Worm (Caenorhabditis elegans) whole organism, L1 larva: ENCODE results near the gene nphp-1.

Source experiments
- alr-1 ChIP-seq: fragments of 200-800 bp; sonication (Bioruptor generic); optimal IDR thresholded peaks from 2 replicates; lab custom pipeline; 2018; ENCODE audit warnings: borderline replicate concordance, mild to moderate bottlenecking, missing genetic modification characterization, missing compliant biosample characterization
- ama-1 ChIP-seq: fragments of 150-350 bp; optimal IDR thresholded peaks from 2 replicates; lab custom pipeline; 2014
- elt-2 ChIP-seq: sonication (generic microtip); optimal IDR thresholded peaks from 2 replicates; lab custom pipeline; 2016; ENCODE audit warnings: missing genetic modification characterization, mild to moderate bottlenecking, inconsistent platforms, missing compliant biosample characterization, missing genetic modification reagents
- jun-1 ChIP-seq: fragments of 150-350 bp; optimal IDR thresholded peaks from 2 replicates; lab custom pipeline; 2014; ENCODE audit warnings: missing biosample characterization, missing genetic modification reagents, missing genetic modification characterization
- lin-15B ChIP-seq: fragments of 150-350 bp; sonication (generic microtip); optimal IDR thresholded peaks from 3 replicates; lab custom pipeline; 2014; ENCODE audit warnings: missing biosample characterization, missing genetic modification characterization
- rnt-1 ChIP-seq: sonication (generic microtip); optimal IDR thresholded peaks from 2 replicates; lab custom pipeline; 2016; ENCODE audit warnings: mild to moderate bottlenecking, missing genetic modification characterization, moderate library complexity, missing compliant biosample characterization
- skn-1 ChIP-seq: fragments of 150-350 bp; optimal IDR thresholded peaks from 2 replicates; lab custom pipeline; 2014; ENCODE audit warnings: missing biosample characterization, missing genetic modification characterization
- unc-130 ChIP-seq: fragments of 150-350 bp; optimal IDR thresholded peaks from 2 replicates; lab custom pipeline; 2017; ENCODE audit warnings: missing biosample characterization, missing genetic modification characterization, inconsistent platforms

- no peak for TF ChIP-seq lin-15B (tag; lab: Kevin White, UChicago)
- no peak for TF ChIP-seq elt-2 (tag; lab: Kevin White, UChicago)
- TF ChIP-seq rnt-1: no peak
- TF ChIP-seq unc-130 (tag; lab: Kevin White, UChicago): no peak
- no peak for TF ChIP-seq alr-1 (tag; lab: Kevin White, UChicago)
- no peak for TF ChIP-seq jun-1
- no peak for TF ChIP-seq ama-1 (lab: Kevin White, UChicago)
- TF ChIP-seq skn-1 (tag; lab: Kevin White, UChicago): no peak
These were observed 8.7 kb downstream of the nphp-1 start, which contains the start of gene M28.4 for ce11 chrII:10643403-10643802.
